Fruit fly (Drosophila melanogaster): ENCODE measurements around the gene Had1.

Gene Had1

dm6 chrX:16270795-16271194 lies 37.7 kb downstream of the Had1 start, which contains the start of gene Mfe2 (continued):
- TF ChIP-seq bigmax (GFP tag; optimal IDR thresholded peaks at IDR 0.05) (no peak), CG16779 (GFP tag; IDR thresholded peaks at IDR 0.05) (no peak), NFAT (GFP tag; IDR thresholded peaks at IDR 0.05) (peak; percentile 69), CG30431 (GFP tag; optimal IDR thresholded peaks at IDR 0.05) (no peak), CG34224 (GFP tag; IDR thresholded peaks at IDR 0.05; ENCODE audit: partially characterized antibody) (no peak), CG10959 (GFP tag; IDR thresholded peaks at IDR 0.05) (no peak; the same call in 1 of the 2 replicates), CG8924 (tag; optimal IDR thresholded peaks at IDR 0.05) (peak; percentile 42), ato (GFP tag; IDR thresholded peaks at IDR 0.05; ENCODE audit: partially characterized antibody) (peak; percentile 40; the same call in 1 of the 2 replicates), gt (GFP tag; IDR thresholded peaks at IDR 0.05) (no peak), scrt (GFP tag; optimal IDR thresholded peaks at IDR 0.05) (no peak), CG6683 (GFP tag; optimal IDR thresholded peaks at IDR 0.05) (peak; percentile 13), CG14441 (GFP tag; IDR thresholded peaks at IDR 0.05) (no peak), ab (GFP tag; optimal IDR thresholded peaks at IDR 0.05) (no peak), maf-S (GFP tag; optimal IDR thresholded peaks at IDR 0.05) (peak; percentile 49), CG2202 (tag; optimal IDR thresholded peaks at IDR 0.05) (no peak), otp (GFP tag; IDR thresholded peaks at IDR 0.05) (no peak), CG6854 (GFP tag; optimal IDR thresholded peaks at IDR 0.05) (no peak), Sry-δ (GFP tag; optimal IDR thresholded peaks at IDR 0.05) (peak; percentile 76), inv (GFP tag; IDR thresholded peaks at IDR 0.05; ENCODE audit: partially characterized antibody) (peak; percentile 31; the same call in 1 of the 2 replicates), bcd (GFP tag; optimal IDR thresholded peaks at IDR 0.05) (peak; percentile 58), Eip74EF (GFP tag; optimal IDR thresholded peaks at IDR 0.05) (no peak), CG30403 (GFP tag; optimal IDR thresholded peaks at IDR 0.05) (peak; percentile 55), CG32767 (GFP tag; IDR thresholded peaks at IDR 0.05) (no peak), CG8281 (tag; optimal IDR thresholded peaks at IDR 0.05) (no peak), seq (GFP tag; IDR thresholded peaks at IDR 0.05) (peak; percentile 34; the same call in 1 of the 2 replicates), ara (GFP tag; IDR thresholded peaks at IDR 0.05) (no peak), CG11504 (tag; optimal IDR thresholded peaks at IDR 0.05) (no peak), Fer2 (tag; optimal IDR thresholded peaks at IDR 0.05) (no peak), sd (tag; optimal IDR thresholded peaks at IDR 0.05) (no peak), Ada2b (GFP tag; IDR thresholded peaks at IDR 0.05) (no peak), CG4282 (GFP tag; optimal IDR thresholded peaks at IDR 0.05) (peak; percentile 70), CG12104 (GFP tag; optimal IDR thresholded peaks at IDR 0.05) (no peak), Gsc (GFP tag; IDR thresholded peaks at IDR 0.05) (no peak), dati (GFP tag; IDR thresholded peaks at IDR 0.05) (no peak), ERR (GFP tag; optimal IDR thresholded peaks at IDR 0.05) (peak; percentile 57), grau (tag; optimal IDR thresholded peaks at IDR 0.05) (peak; percentile 48), CG4854 (GFP tag; optimal IDR thresholded peaks at IDR 0.05) (peak; percentile 39), CG17359 (tag; optimal IDR thresholded peaks at IDR 0.05) (peak; percentile 41), Ets65A (GFP tag) (peak; percentile 97), dmrt11E (tag; optimal IDR thresholded peaks at IDR 0.05) (no peak), h (optimal IDR thresholded peaks at IDR 0.05) (no peak), slbo (GFP tag; IDR thresholded peaks at IDR 0.05) (peak; percentile 85), CrebB (tag; optimal IDR thresholded peaks at IDR 0.05) (no peak), CHES-1-like (GFP tag; optimal IDR thresholded peaks at IDR 0.05) (peak; percentile 34), Max (GFP tag; optimal IDR thresholded peaks at IDR 0.05) (peak; percentile 50), NfI (GFP tag; optimal IDR thresholded peaks at IDR 0.05) (peak; percentile 46), Lpt (GFP tag; optimal IDR thresholded peaks at IDR 0.05) (no peak), CG2129 (GFP tag; IDR thresholded peaks at IDR 0.05; ENCODE audit: partially characterized antibody) (no peak), Rx (GFP tag; IDR thresholded peaks at IDR 0.05) (no peak), CG11695 (GFP tag; IDR thresholded peaks at IDR 0.05) (no peak), Fer1 (GFP tag; optimal IDR thresholded peaks at IDR 0.05) (no peak), pzg (GFP tag; optimal IDR thresholded peaks at IDR 0.05) (peak; percentile 94)

Data from whole organism, embryonic.